Worm (Caenorhabditis elegans) whole organism, early embryonic: ENCODE measurements around the gene msp-45.

Experiments
- B0310.2 ChIP-seq: sonication (generic microtip); optimal IDR thresholded peaks from 2 replicates; lab custom pipeline; 2016; ENCODE audit warnings: mild to moderate bottlenecking, missing genetic modification characterization, missing compliant biosample characterization
- F13C5.2 ChIP-seq: sonication (generic microtip); optimal IDR thresholded peaks from 2 replicates; lab custom pipeline; 2017; ENCODE audit warnings: mild to moderate bottlenecking, missing genetic modification characterization, inconsistent platforms, missing compliant biosample characterization
- aly-1 ChIP-seq: sonication (generic microtip); optimal IDR thresholded peaks from 2 replicates; lab custom pipeline; 2016; ENCODE audit warnings: missing genetic modification characterization, missing compliant biosample characterization
- ama-1 ChIP-seq: fragments of 150-350 bp; optimal IDR thresholded peaks from 2 replicates; lab custom pipeline; 2014
- ceh-13 ChIP-seq: fragments of 200-800 bp; sonication (Bioruptor generic); optimal IDR thresholded peaks from 2 replicates; lab custom pipeline; 2018; ENCODE audit warnings: mild to moderate bottlenecking, missing genetic modification characterization, missing compliant biosample characterization
- ceh-36 ChIP-seq: sonication (generic microtip); optimal IDR thresholded peaks from 2 replicates; lab custom pipeline; 2016; ENCODE audit warnings: missing genetic modification characterization, inconsistent platforms, missing compliant biosample characterization
- ets-7 ChIP-seq: sonication (generic microtip); optimal IDR thresholded peaks from 2 replicates; lab custom pipeline; 2016; ENCODE audit warnings: missing genotype, missing genetic modification characterization, missing compliant biosample characterization
- flt-1 ChIP-seq: fragments of 200-800 bp; sonication (Bioruptor generic); IDR thresholded peaks from 2 replicates; pipeline ENCODE4 v1.3.6; 2022; ENCODE audit warnings: missing genetic modification characterization, missing compliant biosample characterization
- hmbx-1 ChIP-seq: sonication (generic microtip); optimal IDR thresholded peaks from 2 replicates; lab custom pipeline; 2016; ENCODE audit warnings: mild to moderate bottlenecking, missing genetic modification characterization, missing compliant biosample characterization
- hmg-4 ChIP-seq: fragments of 200-800 bp; sonication (Bioruptor generic); optimal IDR thresholded peaks from 2 replicates; lab custom pipeline; 2018; ENCODE audit warnings: mild to moderate bottlenecking, missing genetic modification characterization, missing compliant biosample characterization
- hnd-1 ChIP-seq: sonication (generic microtip); optimal IDR thresholded peaks from 2 replicates; lab custom pipeline; 2016; ENCODE audit warnings: missing genetic modification characterization, missing compliant biosample characterization
- pes-1 ChIP-seq: fragments of 200-800 bp; sonication (Bioruptor generic); IDR thresholded peaks from 2 replicates; pipeline ENCODE4 v1.3.6; 2022; ENCODE audit warnings: missing genetic modification reagents, missing genetic modification characterization, missing compliant biosample characterization
- scrt-1 ChIP-seq: fragments of 200-800 bp; sonication (Bioruptor generic); IDR thresholded peaks from 2 replicates; pipeline ENCODE4 v1.3.6; 2022; ENCODE audit warnings: missing genetic modification characterization, missing compliant biosample characterization
- sea-1 ChIP-seq: fragments of 200-800 bp; sonication (Bioruptor generic); conservative IDR thresholded peaks from 2 replicates; pipeline ENCODE4 v1.3.6; 2022; ENCODE audit warnings: missing genetic modification characterization, missing compliant biosample characterization
- tbx-11 ChIP-seq: fragments of 200-800 bp; sonication (Bioruptor generic); IDR thresholded peaks from 2 replicates; pipeline ENCODE4 v1.3.6; 2022; ENCODE audit warnings: missing genetic modification characterization, missing compliant biosample characterization
- tbx-37 ChIP-seq: fragments of 200-800 bp; sonication (Bioruptor generic); conservative IDR thresholded peaks from 2 replicates; pipeline ENCODE4 v1.3.6; 2022; ENCODE audit warnings: missing genetic modification reagents, missing genetic modification characterization, missing compliant biosample characterization
- tra-4 ChIP-seq: sonication (generic microtip); optimal IDR thresholded peaks from 2 replicates; lab custom pipeline; 2017; ENCODE audit warnings: missing genetic modification characterization, missing compliant biosample characterization

The msp-45 gene

ce11 chrII:5148349-5148748 lies 8.5 kb downstream of the msp-45 start, which contains the start of gene F58A6.5:
Gene F58A6.5 (minus strand): TSS chrII:5148449.
- TF ChIP-seq hmbx-1 (no peak), ets-7 (tag; lab: Kevin White, UChicago) (no peak), B0310.2 (no peak), ceh-36 (tag; lab: Kevin White, UChicago) (no peak), tbx-11 (no peak)

- no peak for TF ChIP-seq B0310.2
- no peak for TF ChIP-seq hnd-1 (tag; lab: Kevin White, UChicago)
Measured at ce11 chrII:5142619-5143018, 14.3 kb downstream of the msp-45 start, which contains the start of gene F58A6.1. Gene F58A6.1 (plus strand): TSS chrII:5142919.

- TF ChIP-seq ceh-36 (tag; lab: Kevin White, UChicago) (no peak), hmbx-1 (no peak), aly-1 (tag; lab: Kevin White, UChicago) (no peak), flt-1 (GFP tag; lab: Robert Waterston, UW) (no peak), F13C5.2 (tag; lab: Kevin White, UChicago) (no peak), tbx-11 (no peak), tbx-37 (GFP tag; lab: Robert Waterston, UW) (no peak), pes-1 (GFP tag; lab: Robert Waterston, UW) (no peak), hmg-4 (GFP tag; lab: Kevin White, UChicago) (no peak), tra-4 (no peak), ceh-13 (GFP tag; lab: Kevin White, UChicago) (no peak), sea-1 (GFP tag; lab: Robert Waterston, UW) (no peak), ets-7 (tag; lab: Kevin White, UChicago) (no peak), scrt-1 (GFP tag; lab: Robert Waterston, UW) (no peak), hnd-1 (tag; lab: Kevin White, UChicago) (no peak), B0310.2 (no peak), ama-1 (lab: Kevin White, UChicago) (no peak)
Measured at ce11 chrII:5141945-5142514, 14.9 kb downstream of the msp-45 start, which contains the start of gene nas-29. Gene nas-29 (minus strand): TSS chrII:5142036.

ce11 chrII:5136296-5136767 lies 20.6 kb downstream of the msp-45 start, which contains the start of gene F58A6.2:
Gene F58A6.2 (plus strand): TSS chrII:5136717.
- TF ChIP-seq sea-1 (GFP tag; lab: Robert Waterston, UW) (no peak), B0310.2 (no peak), tbx-37 (GFP tag; lab: Robert Waterston, UW) (no peak), ama-1 (lab: Kevin White, UChicago) (no peak), F13C5.2 (tag; lab: Kevin White, UChicago) (no peak), pes-1 (GFP tag; lab: Robert Waterston, UW) (no peak), ceh-13 (GFP tag; lab: Kevin White, UChicago) (no peak), hmg-4 (GFP tag; lab: Kevin White, UChicago) (no peak), ets-7 (tag; lab: Kevin White, UChicago) (no peak), aly-1 (tag; lab: Kevin White, UChicago) (no peak)

- TF ChIP-seq aly-1 (tag; lab: Kevin White, UChicago) (no peak), pes-1 (GFP tag; lab: Robert Waterston, UW) (no peak), hmg-4 (GFP tag; lab: Kevin White, UChicago) (no peak), tra-4 (no peak), tbx-11 (no peak), B0310.2 (no peak), hnd-1 (tag; lab: Kevin White, UChicago) (no peak), tbx-37 (GFP tag; lab: Robert Waterston, UW) (no peak), ceh-36 (tag; lab: Kevin White, UChicago) (no peak), flt-1 (GFP tag; lab: Robert Waterston, UW) (no peak), F13C5.2 (tag; lab: Kevin White, UChicago) (no peak), scrt-1 (GFP tag; lab: Robert Waterston, UW) (no peak), sea-1 (GFP tag; lab: Robert Waterston, UW) (no peak), ama-1 (lab: Kevin White, UChicago) (no peak), ets-7 (tag; lab: Kevin White, UChicago) (no peak), hmbx-1 (no peak), ceh-13 (GFP tag; lab: Kevin White, UChicago) (no peak)
Measured at ce11 chrII:5131800-5132199, 25.1 kb downstream of the msp-45 start.

- TF ChIP-seq ets-7 (tag; lab: Kevin White, UChicago) (no peak), tbx-37 (GFP tag; lab: Robert Waterston, UW) (no peak), sea-1 (GFP tag; lab: Robert Waterston, UW) (no peak), ceh-36 (tag; lab: Kevin White, UChicago) (no peak), scrt-1 (GFP tag; lab: Robert Waterston, UW) (no peak), aly-1 (tag; lab: Kevin White, UChicago) (no peak), hnd-1 (tag; lab: Kevin White, UChicago) (no peak), flt-1 (GFP tag; lab: Robert Waterston, UW) (no peak), hmbx-1 (no peak), tra-4 (no peak), tbx-11 (no peak), hmg-4 (GFP tag; lab: Kevin White, UChicago) (no peak), F13C5.2 (tag; lab: Kevin White, UChicago) (no peak), pes-1 (GFP tag; lab: Robert Waterston, UW) (no peak), B0310.2 (no peak), ama-1 (lab: Kevin White, UChicago) (no peak), ceh-13 (GFP tag; lab: Kevin White, UChicago) (no peak)
Measured at ce11 chrII:5130081-5130480, 26.8 kb downstream of the msp-45 start, which contains the start of gene lgc-56. Gene lgc-56 (plus strand): TSS chrII:5130381.

- TF ChIP-seq tbx-11 (no peak), hmbx-1 (no peak), B0310.2 (no peak), ets-7 (tag; lab: Kevin White, UChicago) (no peak), tra-4 (no peak), sea-1 (GFP tag; lab: Robert Waterston, UW) (no peak), ceh-13 (GFP tag; lab: Kevin White, UChicago) (no peak), hnd-1 (tag; lab: Kevin White, UChicago) (no peak), aly-1 (tag; lab: Kevin White, UChicago) (no peak), pes-1 (GFP tag; lab: Robert Waterston, UW) (no peak), tbx-37 (GFP tag; lab: Robert Waterston, UW) (no peak), flt-1 (GFP tag; lab: Robert Waterston, UW) (no peak), hmg-4 (GFP tag; lab: Kevin White, UChicago) (no peak), ama-1 (lab: Kevin White, UChicago) (no peak), F13C5.2 (tag; lab: Kevin White, UChicago) (no peak), scrt-1 (GFP tag; lab: Robert Waterston, UW) (no peak), ceh-36 (tag; lab: Kevin White, UChicago) (no peak)
Measured at ce11 chrII:5120612-5121011, 36.3 kb downstream of the msp-45 start.
